Fruit fly (Drosophila melanogaster) Kc167 (cell line): ENCODE data around the gene CG2100.

Experiments
- Myc ChIP-seq: fragments of >200 bp; optimal IDR thresholded peaks from 2 replicates; lab custom pipeline; 2017; ENCODE audit warnings: missing external identifiers
- Sin3A ChIP-seq: fragments of >200 bp; optimal IDR thresholded peaks from 2 replicates; lab custom pipeline; 2018; ENCODE audit warnings: missing external identifiers
- h ChIP-seq: fragments of >200 bp; optimal IDR thresholded peaks from 3 replicates; lab custom pipeline; 2018; ENCODE audit warnings: missing external identifiers
- insv ChIP-seq: fragments of >200 bp; optimal IDR thresholded peaks from 3 replicates; lab custom pipeline; 2018; ENCODE audit warnings: missing external identifiers
- psq ChIP-seq: fragments of >200 bp; optimal IDR thresholded peaks from 2 replicates; lab custom pipeline; 2017; ENCODE audit warnings: missing external identifiers
- ttk ChIP-seq: sonication (Bioruptor generic); optimal IDR thresholded peaks from 2 replicates; lab custom pipeline; 2017; ENCODE audit warnings: missing external identifiers

The CG2100 gene

dm6 chr3R:5736305-5736869, at the start of gene CG2100, which contains the start of gene CG1236:
Gene CG2100, minus strand, starts transcription at chr3R:5736355.
Gene CG1236, plus strand, starts transcription at chr3R:5736748.
- TF ChIP-seq h (lab: Kevin White, UChicago) (no peak), insv (lab: Kevin White, UChicago) (no peak), ttk (lab: Kevin White, UChicago) (no peak), psq (lab: Kevin White, UChicago) (no peak), Myc (lab: Kevin White, UChicago) (no peak), Sin3A (lab: Kevin White, UChicago) (no peak)

dm6 chr3R:5781462-5781861, 45.3 kb upstream of the CG2100 start, which contains the start of gene kat-60L1:
Gene kat-60L1, plus strand, starts transcription at chr3R:5781762.
- no peak for TF ChIP-seq Myc (lab: Kevin White, UChicago)
- no peak for TF ChIP-seq ttk (lab: Kevin White, UChicago)
- TF ChIP-seq psq (lab: Kevin White, UChicago), result no peak
- no peak for TF ChIP-seq Sin3A (lab: Kevin White, UChicago)
- TF ChIP-seq insv (lab: Kevin White, UChicago), result no peak
- TF ChIP-seq h (lab: Kevin White, UChicago), result no peak

- TF ChIP-seq insv (lab: Kevin White, UChicago), result no peak
Measured at dm6 chr3R:5780976-5781375, 44.8 kb upstream of the CG2100 start, which contains the start of gene CG2082. Gene CG2082, minus strand, starts transcription at chr3R:5781076.

- no peak for TF ChIP-seq psq (lab: Kevin White, UChicago)
- TF ChIP-seq ttk (lab: Kevin White, UChicago), result no peak
- TF ChIP-seq Sin3A (lab: Kevin White, UChicago), result no peak
- TF ChIP-seq h (lab: Kevin White, UChicago), result no peak
- no peak for TF ChIP-seq insv (lab: Kevin White, UChicago)
- TF ChIP-seq Myc (lab: Kevin White, UChicago), result no peak
Measured at dm6 chr3R:5778731-5779593, 42.8 kb upstream of the CG2100 start, which contains the start of gene jagn. Gene jagn, plus strand, starts transcription at chr3R:5779315.

dm6 chr3R:5772433-5772832, 36.3 kb upstream of the CG2100 start:
- TF ChIP-seq psq (lab: Kevin White, UChicago), result no peak
- no peak for TF ChIP-seq insv (lab: Kevin White, UChicago)
- TF ChIP-seq Myc (lab: Kevin White, UChicago), result no peak
- TF ChIP-seq h (lab: Kevin White, UChicago), result no peak
- no peak for TF ChIP-seq ttk (lab: Kevin White, UChicago)
- TF ChIP-seq Sin3A (lab: Kevin White, UChicago), result no peak

DNA sequence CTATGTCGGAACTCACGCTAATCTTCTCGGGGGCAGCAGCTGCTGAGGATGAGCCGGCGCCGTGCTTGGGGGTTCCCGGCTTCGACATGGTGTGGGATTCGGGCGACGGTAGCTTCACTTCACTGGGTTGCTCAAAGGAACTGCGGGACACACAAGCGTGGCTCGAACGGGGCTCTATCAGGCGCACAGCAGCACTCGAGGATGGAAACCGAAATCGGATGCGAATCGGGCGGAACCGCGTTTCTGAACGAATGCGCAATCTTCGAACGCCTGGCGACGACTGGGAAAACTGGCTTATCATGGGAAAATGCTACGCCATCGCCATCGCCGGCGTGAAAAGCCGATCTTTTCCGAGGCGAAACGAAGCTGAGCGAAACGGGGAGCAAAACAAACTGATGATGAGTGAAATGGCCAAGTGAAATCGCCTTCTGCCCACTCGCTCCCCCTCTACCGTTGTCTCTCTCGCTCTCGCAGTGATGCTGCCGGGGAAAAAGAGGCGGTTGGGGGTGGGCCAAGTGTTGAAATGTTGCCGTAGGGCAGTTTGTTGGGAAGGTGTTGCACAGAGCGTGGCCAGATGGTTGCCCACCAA, 35.6 kb upstream of the CG2100 start:
- TF ChIP-seq insv (lab: Kevin White, UChicago) (no peak), ttk (lab: Kevin White, UChicago) (no peak), psq (lab: Kevin White, UChicago) (no peak), Myc (lab: Kevin White, UChicago) (no peak), Sin3A (lab: Kevin White, UChicago) (no peak), h (lab: Kevin White, UChicago) (no peak)

- TF ChIP-seq Myc (lab: Kevin White, UChicago), result no peak
- TF ChIP-seq Sin3A (lab: Kevin White, UChicago), result no peak
- no peak for TF ChIP-seq h (lab: Kevin White, UChicago)
- no peak for TF ChIP-seq psq (lab: Kevin White, UChicago)
- no peak for TF ChIP-seq insv (lab: Kevin White, UChicago)
- no peak for TF ChIP-seq ttk (lab: Kevin White, UChicago)
Measured at dm6 chr3R:5760980-5761379, 24.8 kb upstream of the CG2100 start.

DNA sequence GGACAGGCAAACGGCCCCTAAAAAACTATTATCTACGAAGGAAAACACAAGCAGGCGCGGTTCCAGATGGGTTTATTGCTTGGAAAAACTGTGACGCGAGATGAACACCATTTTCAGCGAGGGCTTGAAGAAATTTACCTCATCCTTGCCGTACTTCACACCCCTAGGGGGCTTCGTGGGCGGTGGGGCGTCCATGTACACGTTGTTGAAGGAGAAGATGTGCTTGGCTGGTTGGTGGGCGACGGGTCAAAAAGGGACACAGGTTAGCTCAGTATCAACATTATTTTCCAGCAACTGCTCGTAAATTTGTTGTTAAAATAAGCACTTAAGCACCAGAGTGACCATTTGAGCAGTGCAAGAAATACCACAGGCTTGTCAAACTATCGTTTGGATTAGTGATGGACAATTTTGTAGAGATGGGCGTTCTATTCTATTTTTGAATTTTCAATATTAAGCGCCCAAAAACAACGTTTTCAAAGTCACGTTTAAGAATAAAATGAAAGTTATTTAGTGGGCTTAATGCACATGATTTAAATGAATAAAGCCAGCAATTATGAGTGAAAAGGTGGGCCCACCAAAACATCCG, 22.6 kb upstream of the CG2100 start, which contains the start of gene Sec8:
Gene Sec8, minus strand, starts transcription at position 374 of the 586 bp plus-strand sequence.
- no peak for TF ChIP-seq Sin3A (lab: Kevin White, UChicago)
- TF ChIP-seq h (lab: Kevin White, UChicago), result no peak
- TF ChIP-seq psq (lab: Kevin White, UChicago), result no peak
- TF ChIP-seq ttk (lab: Kevin White, UChicago), result no peak
- TF ChIP-seq insv (lab: Kevin White, UChicago), result no peak
- no peak for TF ChIP-seq Myc (lab: Kevin White, UChicago)

- no peak for TF ChIP-seq Myc (lab: Kevin White, UChicago)
- no peak for TF ChIP-seq psq (lab: Kevin White, UChicago)
- no peak for TF ChIP-seq insv (lab: Kevin White, UChicago)
- TF ChIP-seq h (lab: Kevin White, UChicago), result no peak
- no peak for TF ChIP-seq Sin3A (lab: Kevin White, UChicago)
- no peak for TF ChIP-seq ttk (lab: Kevin White, UChicago)
Measured at dm6 chr3R:5754594-5754993, 18.4 kb upstream of the CG2100 start, which contains the start of gene Dcps. Gene Dcps, minus strand, starts transcription at chr3R:5754774.

- TF ChIP-seq Myc (lab: Kevin White, UChicago) (no peak), psq (lab: Kevin White, UChicago) (no peak), h (lab: Kevin White, UChicago) (no peak), insv (lab: Kevin White, UChicago) (no peak), ttk (lab: Kevin White, UChicago) (no peak), Sin3A (lab: Kevin White, UChicago) (no peak)
Measured at dm6 chr3R:5746646-5747045, 10.5 kb upstream of the CG2100 start.
